Fruit fly (Drosophila melanogaster) Kc167 (cell line): Measurements from ENCODE around the gene GluRIID.

Experiments
- insv ChIP-seq: fragments of >200 bp; optimal IDR thresholded peaks from 3 replicates; lab custom pipeline; 2018; ENCODE audit warnings: missing external identifiers
- psq ChIP-seq: fragments of >200 bp; optimal IDR thresholded peaks from 2 replicates; lab custom pipeline; 2017; ENCODE audit warnings: missing external identifiers

- TF ChIP-seq psq (lab: Kevin White, UChicago) = no peak
- no peak for TF ChIP-seq insv (lab: Kevin White, UChicago)
Measured at dm6 chr3R:20605562-20606155, 46.6 kb downstream of the GluRIID start.
